Fruit fly (Drosophila melanogaster) whole organism: ENCODE data around the gene CG6893.

Source experiments
- EcR ChIP-seq, 2 experiments: fragments of >200 bp; optimal IDR thresholded peaks; 2 replicates each; lab custom pipeline; 2017; ENCODE audit warnings: missing biosample characterization in 2 of 2, missing genetic modification characterization in 2 of 2, missing genetic modification reagents in 2 of 2
- psq ChIP-seq: fragments of >200 bp; optimal IDR thresholded peaks from 2 replicates; lab custom pipeline; 2017
- usp ChIP-seq: fragments of >200 bp; optimal IDR thresholded peaks from 2 replicates; lab custom pipeline; 2017; ENCODE audit warnings: missing biosample characterization, missing genetic modification characterization, mixed read lengths

DNA sequence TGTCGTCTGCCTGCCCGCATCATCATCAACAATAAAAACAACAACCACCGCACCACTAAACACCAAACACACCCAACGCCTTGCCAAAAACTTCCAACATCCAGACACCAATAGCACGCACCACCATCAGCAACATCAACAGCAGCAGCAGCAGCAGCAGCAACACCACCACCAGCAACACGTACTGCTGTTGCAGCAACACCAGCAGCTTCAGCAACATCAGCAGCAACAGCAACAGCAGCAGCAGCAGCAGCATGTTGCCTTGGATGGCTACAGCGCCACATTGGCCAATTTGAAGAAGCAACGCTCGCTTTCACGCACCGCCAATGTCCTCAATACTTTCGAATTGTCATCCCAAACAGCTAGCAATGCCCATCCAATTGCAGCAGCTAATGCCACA lies 28.4 kb upstream of the CG6893 start:
- TF ChIP-seq psq (lab: Kevin White, UChicago) (no peak), usp (GFP tag; lab: Kevin White, UChicago) (no peak), EcR (GFP tag; optimal IDR thresholded peaks at IDR 0.05; lab: Kevin White, UChicago) (no peak)
